Worm (Caenorhabditis elegans): Measurements from ENCODE around the gene dnj-5.

- TF ChIP-seq pag-3 (tag; optimal IDR thresholded peaks at IDR 0.05; ENCODE audit: borderline replicate concordance) (no peak), hlh-15 (tag; optimal IDR thresholded peaks at IDR 0.05) (no peak), C38D4.7 (GFP tag; optimal IDR thresholded peaks at IDR 0.05) (no peak), ets-4 (tag; optimal IDR thresholded peaks at IDR 0.05) (no peak), pat-9 (tag; optimal IDR thresholded peaks at IDR 0.05) (no peak), hlh-30 (tag; optimal IDR thresholded peaks at IDR 0.05; ENCODE audit: insufficient read depth) (no peak), ama-1 (optimal IDR thresholded peaks at IDR 0.05) (no peak), fkh-10 (GFP tag; optimal IDR thresholded peaks at IDR 0.05) (no peak), nhr-232 (tag; optimal IDR thresholded peaks at IDR 0.05) (no peak), pros-1 (tag; optimal IDR thresholded peaks at IDR 0.05) (no peak), pha-4 (tag; optimal IDR thresholded peaks at IDR 0.05) (no peak), odd-2 (tag; optimal IDR thresholded peaks at IDR 0.05) (no peak), pqm-1 (tag; optimal IDR thresholded peaks at IDR 0.05) (no peak), syd-9 (tag; optimal IDR thresholded peaks at IDR 0.05) (no peak)
Observed at ce11 chrII:6830012-6830411, 28.1 kb downstream of the dnj-5 start.
